Worm (Caenorhabditis elegans): ENCODE results near the gene Y116A8C.38.

DNA sequence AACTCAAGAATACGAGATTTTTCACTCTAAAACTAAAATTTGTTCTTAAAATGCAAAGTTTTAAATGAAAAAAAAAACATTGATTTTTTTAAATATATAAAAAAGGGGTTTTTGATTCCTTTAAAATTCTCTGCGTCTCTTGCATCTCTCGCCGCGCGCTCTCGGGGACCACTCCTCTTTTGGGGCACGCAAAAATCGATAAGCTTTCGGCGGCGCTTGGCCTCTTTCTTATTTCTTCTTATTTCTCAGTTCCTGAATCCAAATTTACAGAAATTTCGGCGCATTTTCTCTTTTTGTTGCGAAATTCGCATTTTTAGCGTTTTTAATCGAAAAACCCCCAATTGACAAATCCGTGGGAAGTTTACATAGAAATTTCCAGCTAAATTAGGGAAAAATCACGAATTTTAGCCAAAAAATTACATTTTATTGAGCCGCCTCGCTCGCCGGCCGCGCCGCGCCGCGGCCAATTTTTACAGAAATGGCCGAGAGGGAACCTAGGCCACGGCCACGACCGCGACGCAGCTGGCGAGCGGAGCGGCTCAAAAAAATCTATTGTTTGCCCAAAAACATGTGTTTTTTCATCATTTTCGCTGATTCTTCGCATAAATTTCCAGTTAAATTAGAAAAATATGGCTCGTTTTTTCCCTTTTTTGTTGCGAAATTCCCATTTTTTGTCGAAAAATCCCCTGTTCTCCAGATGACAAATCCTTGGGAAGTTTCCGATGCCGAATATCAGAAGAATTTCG is 12.2 kb upstream of the Y116A8C.38 start, which contains the start of gene itsn-1:
- TF ChIP-seq zip-5 (tag; optimal IDR thresholded peaks at IDR 0.05) = no peak
- no peak for TF ChIP-seq pros-1 (tag; optimal IDR thresholded peaks at IDR 0.05)
- TF ChIP-seq unc-42 (tag; optimal IDR thresholded peaks at IDR 0.05) = no peak
- no peak for TF ChIP-seq ceh-9 (tag; optimal IDR thresholded peaks at IDR 0.05)
- no peak for TF ChIP-seq hlh-8 (tag; optimal IDR thresholded peaks at IDR 0.05)
- TF ChIP-seq ceh-22 (tag; optimal IDR thresholded peaks at IDR 0.05) = no peak
- no peak for TF ChIP-seq K09A11.1 (tag; optimal IDR thresholded peaks at IDR 0.05; ENCODE audit: insufficient read depth)
- no peak for TF ChIP-seq pax-1 (tag; optimal IDR thresholded peaks at IDR 0.05)
- TF ChIP-seq ceh-30 (tag; optimal IDR thresholded peaks at IDR 0.05) = no peak
